Worm (Caenorhabditis elegans) whole organism, young adult: ENCODE results near the gene Y46E12A.5.

Experiments
- B0019.2 ChIP-seq: fragments of 200-800 bp; sonication (Bioruptor generic); conservative IDR thresholded peaks from 2 replicates; pipeline ENCODE4 v1.3.6; 2022; ENCODE audit warnings: missing genetic modification reagents, missing genetic modification characterization, missing compliant biosample characterization
- C17E4.6 ChIP-seq: fragments of 200-800 bp; sonication (Bioruptor generic); IDR thresholded peaks from 2 replicates; pipeline ENCODE4 v1.3.6; 2022; ENCODE audit warnings: missing genetic modification reagents, missing genetic modification characterization, missing compliant biosample characterization
- D2030.7 ChIP-seq: fragments of 200-800 bp; sonication (Bioruptor generic); IDR thresholded peaks from 2 replicates; pipeline ENCODE4 v1.3.6; 2022; ENCODE audit warnings: missing genetic modification reagents, missing genetic modification characterization, missing compliant biosample characterization
- F49E8.2 ChIP-seq: sonication (generic microtip); optimal IDR thresholded peaks from 3 replicates; lab custom pipeline; 2017; ENCODE audit warnings: missing genetic modification characterization, mild to moderate bottlenecking, missing compliant biosample characterization, antibody characterized with exemption, moderate library complexity; ENCODE audit not compliant: insufficient read depth
- K11D2.4 ChIP-seq: fragments of 200-800 bp; sonication (Bioruptor generic); IDR thresholded peaks from 2 replicates; pipeline ENCODE4 v1.3.6; 2022; ENCODE audit warnings: missing genetic modification reagents, missing genetic modification characterization, missing compliant biosample characterization
- Y53G8AR.9 ChIP-seq: fragments of 200-800 bp; sonication (Bioruptor generic); conservative IDR thresholded peaks from 2 replicates; pipeline ENCODE4 v1.3.6; 2022; ENCODE audit warnings: missing genetic modification reagents, missing genetic modification characterization, missing compliant biosample characterization
- ama-1 ChIP-seq, 3 experiments: fragments of 150-350 bp in 1 of 3; sonication (generic microtip) in 2 of 3; optimal IDR thresholded peaks; 2 replicates each; lab custom pipeline; 2014 to 2018; ENCODE audit warnings: missing biosample characterization in 2 of 3, missing genetic modification characterization in 2 of 3, missing genetic modification reagents in 2 of 3
- attf-6 ChIP-seq: fragments of 200-800 bp; sonication (Bioruptor generic); IDR thresholded peaks from 2 replicates; pipeline ENCODE4 v1.3.6; 2022; ENCODE audit warnings: missing genetic modification reagents, missing genetic modification characterization, missing compliant biosample characterization
- ccch-3 ChIP-seq: fragments of 200-800 bp; sonication (Bioruptor generic); optimal IDR thresholded peaks from 2 replicates; lab custom pipeline; 2018; ENCODE audit warnings: mild to moderate bottlenecking, missing genetic modification characterization, missing compliant biosample characterization
- ceh-100 ChIP-seq: fragments of 200-800 bp; sonication (Bioruptor generic); IDR thresholded peaks from 2 replicates; pipeline ENCODE4 v1.3.6; 2022; ENCODE audit warnings: missing genetic modification reagents, missing genetic modification characterization, missing compliant biosample characterization
- ceh-91 ChIP-seq: fragments of 200-800 bp; sonication (Bioruptor generic); IDR thresholded peaks from 2 replicates; pipeline ENCODE4 v1.3.6; 2022; ENCODE audit warnings: missing genetic modification reagents, missing genetic modification characterization, missing compliant biosample characterization
- die-1 ChIP-seq: sonication (generic microtip); optimal IDR thresholded peaks from 2 replicates; lab custom pipeline; 2016; ENCODE audit warnings: missing genotype, mild to moderate bottlenecking, missing genetic modification characterization, missing compliant biosample characterization
- dpl-1 ChIP-seq: fragments of 150-350 bp; optimal IDR thresholded peaks from 2 replicates; lab custom pipeline; 2014; ENCODE audit warnings: missing biosample characterization, missing genetic modification reagents, missing genetic modification characterization
- efl-1 ChIP-seq: fragments of 150-350 bp; optimal IDR thresholded peaks from 2 replicates; lab custom pipeline; 2014; ENCODE audit warnings: missing biosample characterization, missing genetic modification reagents, missing genetic modification characterization
- egrh-3 ChIP-seq: fragments of 200-800 bp; sonication (Bioruptor generic); IDR thresholded peaks from 2 replicates; pipeline ENCODE4 v1.3.6; 2022; ENCODE audit warnings: missing genetic modification reagents, missing genetic modification characterization, missing compliant biosample characterization
- ets-4 ChIP-seq: fragments of 200-800 bp; sonication (Bioruptor generic); optimal IDR thresholded peaks from 2 replicates; lab custom pipeline; 2018; ENCODE audit warnings: mild to moderate bottlenecking, missing genetic modification characterization, missing compliant biosample characterization
- hmg-20 ChIP-seq: fragments of 200-800 bp; sonication (Bioruptor generic); IDR thresholded peaks from 2 replicates; pipeline ENCODE4 v1.3.6; 2022; ENCODE audit warnings: missing genetic modification reagents, missing genetic modification characterization, missing compliant biosample characterization
- lin-26 ChIP-seq: fragments of 200-800 bp; sonication (Bioruptor generic); IDR thresholded peaks from 2 replicates; pipeline ENCODE4 v1.3.6; 2022; ENCODE audit warnings: missing genetic modification reagents, missing genetic modification characterization, missing compliant biosample characterization
- lin-35 ChIP-seq, 3 experiments: fragments of 150-350 bp in 2 of 3; sonication (generic microtip) in 1 of 3; optimal IDR thresholded peaks; 2 replicates each; lab custom pipeline; 2014 to 2018; ENCODE audit warnings: missing biosample characterization in 3 of 3, missing genetic modification characterization in 3 of 3, missing genetic modification reagents in 3 of 3
- lin-54 ChIP-seq: fragments of 200-800 bp; sonication (Bioruptor generic); optimal IDR thresholded peaks from 2 replicates; lab custom pipeline; 2018; ENCODE audit warnings: mild to moderate bottlenecking, missing genetic modification characterization, missing compliant biosample characterization
- lsl-1 ChIP-seq: fragments of 200-800 bp; sonication (Bioruptor generic); optimal IDR thresholded peaks from 2 replicates; lab custom pipeline; 2018; ENCODE audit warnings: mild to moderate bottlenecking, missing genetic modification characterization, moderate library complexity, missing compliant biosample characterization
- madf-6 ChIP-seq: fragments of 200-800 bp; sonication (Bioruptor generic); IDR thresholded peaks from 2 replicates; pipeline ENCODE4 v1.3.6; 2022; ENCODE audit warnings: missing genetic modification reagents, missing genetic modification characterization, missing compliant biosample characterization
- nfya-2 ChIP-seq: fragments of 200-800 bp; sonication (Bioruptor generic); IDR thresholded peaks from 2 replicates; pipeline ENCODE4 v1.3.6; 2022; ENCODE audit warnings: missing genetic modification reagents, missing genetic modification characterization, missing compliant biosample characterization
- nhr-27 ChIP-seq: fragments of 200-800 bp; sonication (Bioruptor generic); optimal IDR thresholded peaks from 2 replicates; lab custom pipeline; 2018; ENCODE audit warnings: mild to moderate bottlenecking, missing genetic modification characterization, moderate library complexity, missing compliant biosample characterization
- repo-1 ChIP-seq: sonication (generic microtip); optimal IDR thresholded peaks from 2 replicates; lab custom pipeline; 2017; ENCODE audit warnings: mild to moderate bottlenecking, missing genetic modification characterization, missing compliant biosample characterization
- rpc-1 ChIP-seq, 2 experiments: fragments of 150-350 bp in 1 of 2; sonication (generic microtip) in 1 of 2; optimal IDR thresholded peaks; 2 replicates each; lab custom pipeline; 2014 to 2018; ENCODE audit warnings: missing biosample characterization in 1 of 2, missing genetic modification characterization in 1 of 2, missing genetic modification reagents in 1 of 2, missing genotype in 1 of 2
- snpc-1.1 ChIP-seq: sonication (generic microtip); optimal IDR thresholded peaks from 2 replicates; lab custom pipeline; 2017; ENCODE audit warnings: missing genetic modification characterization, mild to moderate bottlenecking, missing compliant biosample characterization, antibody characterized with exemption, moderate library complexity, missing genotype, missing genetic modification reagents; ENCODE audit not compliant: insufficient read depth
- snpc-3.4 ChIP-seq: sonication (generic microtip); optimal IDR thresholded peaks from 2 replicates; lab custom pipeline; 2017; ENCODE audit warnings: missing genetic modification characterization, mild to moderate bottlenecking, missing compliant biosample characterization, antibody characterized with exemption, moderate library complexity, missing genotype, missing genetic modification reagents
- tbp1 ChIP-seq: fragments of 200-800 bp; sonication (Bioruptor generic); optimal IDR thresholded peaks from 2 replicates; lab custom pipeline; 2018; ENCODE audit warnings: mild to moderate bottlenecking, missing genetic modification characterization, missing compliant biosample characterization
- zfh-2 ChIP-seq: fragments of 200-800 bp; sonication (Bioruptor generic); conservative IDR thresholded peaks from 2 replicates; pipeline ENCODE4 v1.3.6; 2022; ENCODE audit warnings: missing genetic modification reagents, missing genetic modification characterization, missing compliant biosample characterization
- ztf-22 ChIP-seq: fragments of 200-800 bp; sonication (Bioruptor generic); optimal IDR thresholded peaks from 2 replicates; lab custom pipeline; 2018; ENCODE audit warnings: mild to moderate bottlenecking, missing genetic modification characterization, moderate library complexity, missing compliant biosample characterization
- ztf-6 ChIP-seq: fragments of 200-800 bp; sonication (Bioruptor generic); IDR thresholded peaks from 2 replicates; pipeline ENCODE4 v1.3.6; 2022; ENCODE audit warnings: missing genetic modification reagents, missing genetic modification characterization, missing compliant biosample characterization

Y46E12A.5 gene

DNA sequence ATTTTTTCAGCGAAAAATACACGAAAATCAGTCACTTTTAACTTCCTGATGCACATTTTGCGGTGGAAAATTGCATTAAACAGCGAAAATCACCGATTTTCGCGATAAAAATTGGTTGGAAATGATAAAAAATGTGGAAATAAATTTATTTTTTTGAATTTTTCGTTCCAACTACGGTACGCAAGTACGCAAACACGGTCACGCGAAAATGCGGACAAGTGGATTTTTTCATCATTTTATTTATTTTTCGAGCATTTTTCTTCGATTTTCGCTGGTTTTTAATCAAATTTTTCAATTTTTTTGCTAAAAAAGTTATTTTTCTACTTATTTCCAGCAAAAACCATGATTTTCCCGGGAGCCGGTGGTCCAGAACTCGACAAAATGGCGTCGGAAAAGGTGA, 19.4 kb upstream of the Y46E12A.5 start, which contains the start of gene Y39A3CL.3:
Gene Y39A3CL.3, plus strand, starts transcription at position 335 of the 400 bp plus-strand sequence.
- no peak for TF ChIP-seq ceh-91 (GFP tag; lab: Robert Waterston, UW)
- TF ChIP-seq lsl-1 = peak; percentile 62
- peak; percentile 35 for TF ChIP-seq lin-54 (GFP tag; lab: Kevin White, UChicago)
- TF ChIP-seq efl-1 (GFP tag; lab: Kevin White, UChicago) = peak; percentile 26
- no peak for TF ChIP-seq D2030.7 (GFP tag; lab: Robert Waterston, UW)

DNA sequence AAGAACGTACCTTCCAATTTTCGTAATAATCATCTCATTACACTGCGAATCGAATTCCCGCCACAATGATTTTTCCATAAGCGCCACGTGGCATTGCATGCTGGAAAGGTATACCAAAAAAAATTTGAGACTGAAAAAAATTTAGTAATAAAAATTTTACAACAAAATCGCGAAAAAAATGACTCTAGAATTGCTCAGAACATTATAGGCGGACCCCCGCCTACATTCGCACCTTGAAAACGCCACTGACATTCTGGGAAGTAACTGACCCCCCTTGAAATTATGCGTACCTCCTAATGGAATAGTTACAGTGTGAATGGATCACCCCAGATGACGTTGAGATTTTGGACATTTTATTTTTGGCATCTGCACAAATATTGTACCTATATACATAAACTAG, 11.9 kb upstream of the Y46E12A.5 start, which contains the start of gene tbx-43:
Gene tbx-43, minus strand, starts transcription at position 101 of the 400 bp plus-strand sequence.
- no peak for TF ChIP-seq hmg-20 (GFP tag; lab: Robert Waterston, UW)
- TF ChIP-seq snpc-3.4 (tag; lab: Kevin White, UChicago) = no peak

DNA sequence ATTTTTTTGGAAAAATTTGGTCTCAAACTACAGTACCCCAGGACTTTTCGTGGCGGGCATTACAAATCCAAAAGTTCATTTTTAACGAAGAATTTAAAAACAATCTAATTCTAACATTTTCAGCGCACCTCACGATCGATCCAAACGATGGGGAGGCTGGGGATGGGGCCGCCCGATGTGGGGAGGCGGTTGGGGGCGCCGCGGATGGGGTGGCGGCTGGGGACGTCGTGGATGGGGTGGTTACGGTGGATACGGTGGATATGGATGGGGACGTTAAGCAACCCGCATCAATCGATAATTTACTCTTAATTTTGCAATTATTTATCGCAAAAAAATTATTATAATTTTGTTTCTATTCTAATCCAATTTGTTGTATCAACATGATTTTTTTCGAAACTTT, 6.4 kb upstream of the Y46E12A.5 start:
- TF ChIP-seq madf-6 (GFP tag; lab: Robert Waterston, UW) (no peak), tbp1 (GFP tag; lab: Kevin White, UChicago) (no peak), lin-26 (GFP tag; lab: Robert Waterston, UW) (no peak), zfh-2 (GFP tag; lab: Robert Waterston, UW) (peak; percentile 84), egrh-3 (GFP tag; lab: Robert Waterston, UW) (peak; percentile 52; the same call in 1 of the 2 replicates), dpl-1 (no peak)

DNA sequence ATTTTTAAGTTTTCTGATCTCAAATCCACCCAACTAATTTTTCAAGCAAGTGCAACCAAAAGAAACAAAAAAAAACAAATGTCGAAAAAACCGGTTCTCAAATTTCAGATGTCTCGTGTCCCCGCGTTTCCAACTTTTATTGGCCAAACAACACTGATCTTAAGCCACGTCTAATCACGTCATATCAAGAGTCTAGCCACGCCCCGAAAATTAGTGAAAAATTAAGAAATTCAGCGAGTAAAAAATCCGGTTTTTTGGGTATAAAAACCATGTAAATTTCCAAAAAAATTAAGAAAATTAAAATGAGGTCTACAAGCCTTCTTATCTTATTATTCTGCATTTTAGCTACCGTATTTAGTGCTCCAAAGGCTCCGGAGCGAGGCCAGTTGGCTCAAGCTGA, 5.2 kb upstream of the Y46E12A.5 start, which contains the start of gene cnc-6:
Gene cnc-6, plus strand, starts transcription at position 301 of the 400 bp plus-strand sequence.
- TF ChIP-seq ccch-3 (GFP tag; lab: Kevin White, UChicago) (no peak), nhr-27 (tag; lab: Kevin White, UChicago) (no peak), repo-1 (tag; lab: Kevin White, UChicago) (no peak), attf-6 (no peak), tbp1 (GFP tag; lab: Kevin White, UChicago) (no peak), K11D2.4 (GFP tag; lab: Robert Waterston, UW) (no peak), snpc-1.1 (tag; lab: Kevin White, UChicago) (no peak), nfya-2 (no peak), dpl-1 (no peak), F49E8.2 (tag; lab: Kevin White, UChicago) (no peak), C17E4.6 (GFP tag; lab: Robert Waterston, UW) (no peak)

DNA sequence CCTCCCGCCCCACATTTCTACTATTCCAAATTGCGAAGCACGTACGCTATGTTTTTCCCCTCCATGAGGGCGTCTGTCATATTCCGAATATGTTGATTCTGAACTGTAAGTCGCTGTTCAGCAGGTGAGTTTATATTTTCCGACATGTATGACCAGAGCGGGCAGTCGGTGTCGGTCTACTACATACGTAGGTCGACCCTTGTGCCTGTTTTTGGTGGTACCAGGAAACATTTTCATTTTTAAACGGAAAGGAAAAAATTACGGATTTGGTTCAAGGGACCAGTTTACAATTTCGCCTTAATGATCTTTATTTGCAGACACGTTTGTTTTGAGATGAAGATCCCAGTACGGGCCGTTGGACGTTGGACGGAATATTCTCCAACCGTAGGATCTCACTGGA, 581 bp upstream of the Y46E12A.5 start, which contains the start of gene Y46E12A.2:
Gene Y46E12A.2, plus strand, starts transcription at position 301 of the 400 bp plus-strand sequence.
- TF ChIP-seq D2030.7 (GFP tag; lab: Robert Waterston, UW) = no peak

DNA sequence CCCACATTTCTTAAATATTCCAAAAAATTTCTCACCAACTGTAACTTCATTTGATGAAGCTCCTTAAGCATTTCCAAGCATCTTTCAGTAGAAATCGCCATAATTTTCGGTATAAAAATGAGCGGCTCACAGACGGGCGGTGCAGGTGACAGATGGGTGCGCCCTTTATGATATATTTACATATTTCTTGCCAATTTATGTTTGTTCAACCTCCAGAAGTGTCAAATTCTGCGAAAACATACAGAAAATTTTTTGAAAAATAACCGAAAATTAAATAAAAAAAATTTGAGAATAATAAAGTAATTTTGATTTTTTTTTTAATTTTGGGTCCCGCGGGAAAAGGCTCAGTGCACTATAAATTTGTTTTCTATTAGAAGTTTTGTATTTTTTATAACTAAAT, 3.2 kb downstream of the Y46E12A.5 start, which contains the start of gene Y46E12A.3:
Gene Y46E12A.3, minus strand, starts transcription at position 101 of the 400 bp plus-strand sequence.
- no peak for TF ChIP-seq ets-4 (GFP tag; lab: Kevin White, UChicago)
- no peak for TF ChIP-seq lin-35 (GFP tag; optimal IDR thresholded peaks at IDR 0.05; lab: Kevin White, UChicago)
- TF ChIP-seq ztf-22 = no peak
- TF ChIP-seq nhr-27 (tag; lab: Kevin White, UChicago) = no peak
- TF ChIP-seq Y53G8AR.9 (GFP tag; lab: Robert Waterston, UW) = no peak
- TF ChIP-seq ceh-91 (GFP tag; lab: Robert Waterston, UW) = no peak
- TF ChIP-seq ama-1 (optimal IDR thresholded peaks at IDR 0.05; lab: Kevin White, UChicago) = no peak
- no peak for TF ChIP-seq ama-1 (GFP tag; optimal IDR thresholded peaks at IDR 0.05; lab: Kevin White, UChicago)
- TF ChIP-seq die-1 (tag; lab: Kevin White, UChicago) = no peak
- no peak for TF ChIP-seq B0019.2 (GFP tag; lab: Robert Waterston, UW)
- no peak for TF ChIP-seq F49E8.2 (tag; lab: Kevin White, UChicago)
- no peak for TF ChIP-seq ceh-100 (GFP tag; lab: Robert Waterston, UW)
- no peak for TF ChIP-seq tbp1 (GFP tag; lab: Kevin White, UChicago)
- TF ChIP-seq rpc-1 (optimal IDR thresholded peaks at IDR 0.05; lab: Kevin White, UChicago) = no peak
- TF ChIP-seq rpc-1 (tag; optimal IDR thresholded peaks at IDR 0.05; lab: Kevin White, UChicago) = no peak
- TF ChIP-seq ztf-6 = no peak
